Worm (Caenorhabditis elegans): ENCODE results near the gene C04A11.2.

Gene C04A11.2

ce11 chrX:13650799-13651198 is 17.8 kb downstream of the C04A11.2 start, which contains the start of gene C40C9.4:
C40C9.4 (plus strand) TSS chrX:13651099.
- TF ChIP-seq eyg-1 (tag; optimal IDR thresholded peaks at IDR 0.05) (no peak), pax-1 (tag; optimal IDR thresholded peaks at IDR 0.05) (no peak), T23F11.4 (GFP tag; optimal IDR thresholded peaks at IDR 0.05) (no peak), ceh-34 (tag; optimal IDR thresholded peaks at IDR 0.05) (no peak)

ce11 chrX:13647305-13647704 is 21.3 kb downstream of the C04A11.2 start, which contains the start of gene C40C9.3:
C40C9.3 (plus strand) TSS chrX:13647605.
- TF ChIP-seq fkh-10 (GFP tag; optimal IDR thresholded peaks at IDR 0.05) (no peak), Y22D7AL.16 (tag; optimal IDR thresholded peaks at IDR 0.05) (no peak), ceh-19 (GFP tag; optimal IDR thresholded peaks at IDR 0.05) (no peak), ceh-24 (tag; optimal IDR thresholded peaks at IDR 0.05) (no peak), hlh-30 (tag; optimal IDR thresholded peaks at IDR 0.05; ENCODE audit: insufficient read depth) (no peak), ceh-31 (tag; optimal IDR thresholded peaks at IDR 0.05) (no peak), hlh-6 (tag; optimal IDR thresholded peaks at IDR 0.05) (no peak), pha-2 (tag; optimal IDR thresholded peaks at IDR 0.05) (no peak), eyg-1 (tag; optimal IDR thresholded peaks at IDR 0.05) (no peak), zip-5 (tag; optimal IDR thresholded peaks at IDR 0.05) (no peak), elt-4 (tag; optimal IDR thresholded peaks at IDR 0.05) (no peak), hlh-15 (tag; optimal IDR thresholded peaks at IDR 0.05) (no peak)

DNA sequence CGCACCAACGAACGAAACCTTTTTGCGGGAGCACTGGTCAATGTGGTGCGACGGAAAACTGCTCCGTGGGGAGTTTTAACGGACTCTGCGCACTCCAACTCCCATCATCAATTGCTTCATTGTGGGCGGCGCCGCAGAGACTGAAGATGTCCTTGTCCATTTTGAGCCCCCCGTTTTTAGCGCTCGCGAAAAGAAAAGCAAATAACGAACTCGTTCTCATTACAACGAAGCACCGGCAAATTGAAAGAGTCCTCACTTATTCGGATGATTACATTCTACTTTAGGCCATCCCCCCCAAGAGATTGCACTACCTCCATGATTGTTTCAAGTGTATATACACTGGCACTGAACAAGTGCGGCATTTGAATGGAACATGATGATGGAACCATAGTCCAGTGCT is 21.8 kb downstream of the C04A11.2 start, which contains the start of gene acr-9:
acr-9 (minus strand) TSS at position 101 of the 400 bp plus-strand sequence.
- TF ChIP-seq nhr-11 (tag; optimal IDR thresholded peaks at IDR 0.05) (no peak), tbx-2 (tag; optimal IDR thresholded peaks at IDR 0.05) (no peak), K09A11.1 (tag; optimal IDR thresholded peaks at IDR 0.05; ENCODE audit: insufficient read depth) (no peak), tbx-7 (tag; optimal IDR thresholded peaks at IDR 0.05) (no peak), lin-11 (tag; optimal IDR thresholded peaks at IDR 0.05) (no peak), sox-2 (GFP tag; IDR thresholded peaks at IDR 0.05) (no peak), pag-3 (tag; optimal IDR thresholded peaks at IDR 0.05; ENCODE audit: borderline replicate concordance) (no peak), ceh-9 (tag; optimal IDR thresholded peaks at IDR 0.05) (no peak), ahr-1 (tag; optimal IDR thresholded peaks at IDR 0.05) (no peak), pha-2 (tag; optimal IDR thresholded peaks at IDR 0.05) (no peak), ama-1 (optimal IDR thresholded peaks at IDR 0.05) (no peak)

- no peak for TF ChIP-seq rnt-1 (tag; optimal IDR thresholded peaks at IDR 0.05)
- TF ChIP-seq ceh-14 (tag; optimal IDR thresholded peaks at IDR 0.05): no peak
- no peak for TF ChIP-seq unc-86 (tag; optimal IDR thresholded peaks at IDR 0.05)
- no peak for TF ChIP-seq odd-2 (tag; optimal IDR thresholded peaks at IDR 0.05)
- TF ChIP-seq C38D4.7 (GFP tag; optimal IDR thresholded peaks at IDR 0.05): no peak
- TF ChIP-seq nhr-232 (tag; optimal IDR thresholded peaks at IDR 0.05): no peak
- no peak for TF ChIP-seq C08G9.2 (tag; optimal IDR thresholded peaks at IDR 0.05)
- no peak for TF ChIP-seq hlh-30 (tag; optimal IDR thresholded peaks at IDR 0.05; ENCODE audit: insufficient read depth)
- TF ChIP-seq nfya-1 (tag; optimal IDR thresholded peaks at IDR 0.05): no peak
- no peak for TF ChIP-seq pha-2 (tag; optimal IDR thresholded peaks at IDR 0.05)
- TF ChIP-seq ceh-19 (GFP tag; optimal IDR thresholded peaks at IDR 0.05): no peak
- TF ChIP-seq elt-4 (tag; optimal IDR thresholded peaks at IDR 0.05): no peak
- TF ChIP-seq pha-4 (tag; optimal IDR thresholded peaks at IDR 0.05): no peak
- no peak for TF ChIP-seq dmd-4 (tag; optimal IDR thresholded peaks at IDR 0.05; ENCODE audit: borderline replicate concordance)
- TF ChIP-seq fkh-6 (tag; optimal IDR thresholded peaks at IDR 0.05): no peak
- no peak for TF ChIP-seq npax-4 (tag; optimal IDR thresholded peaks at IDR 0.05)
- TF ChIP-seq pros-1 (tag; optimal IDR thresholded peaks at IDR 0.05): no peak
- no peak for TF ChIP-seq Y22D7AL.16 (tag; optimal IDR thresholded peaks at IDR 0.05)
These were observed 23.7 kb downstream of the C04A11.2 start for ce11 chrX:13644884-13645283.
